Worm (Caenorhabditis elegans) whole organism, L4/young adult: Measurements from ENCODE around the gene C50E3.15.

ENCODE experiments used
- W03F9.2 ChIP-seq: fragments of 150-350 bp; optimal IDR thresholded peaks from 2 replicates; lab custom pipeline; 2014; ENCODE audit warnings: missing biosample characterization, missing genetic modification characterization
- dao-5 ChIP-seq: sonication (generic microtip); optimal IDR thresholded peaks from 2 replicates; lab custom pipeline; 2016; ENCODE audit warnings: missing genotype, missing genetic modification characterization, moderate library complexity, missing compliant biosample characterization
- him-1 ChIP-seq: sonication (generic microtip); optimal IDR thresholded peaks from 2 replicates; lab custom pipeline; 2016; ENCODE audit warnings: missing genotype, missing genetic modification reagents, missing genetic modification characterization, missing compliant biosample characterization

- no peak for TF ChIP-seq dao-5
- no peak for TF ChIP-seq him-1 (tag; lab: Kevin White, UChicago)
- TF ChIP-seq W03F9.2 (tag; lab: Kevin White, UChicago): no peak
Observed at ce11 chrV:7622011-7622465, 3.8 kb downstream of the C50E3.15 start, which contains the start of gene C50E3.12.
